Worm (Caenorhabditis elegans): ENCODE measurements around the gene his-17.

ce11 chrV:8927715-8928114, 29.9 kb upstream of the his-17 start:
- TF ChIP-seq nhr-11 (tag; optimal IDR thresholded peaks at IDR 0.05) (no peak), T23F11.4 (GFP tag; optimal IDR thresholded peaks at IDR 0.05) (no peak), odd-2 (tag; optimal IDR thresholded peaks at IDR 0.05) (no peak), syd-9 (tag; optimal IDR thresholded peaks at IDR 0.05) (no peak), ceh-30 (tag; optimal IDR thresholded peaks at IDR 0.05) (no peak)
